Worm (Caenorhabditis elegans) whole organism, mixed stage, embryonic: Measurements from ENCODE around the gene F36H1.3.
A peak's percentile ranks its signal among the peaks of the same experiment; 100 is the strongest.

Source experiments
- M03D4.4 ChIP-seq: sonication (generic microtip); optimal IDR thresholded peaks from 2 replicates; lab custom pipeline; 2017; ENCODE audit warnings: mild to moderate bottlenecking, missing genetic modification characterization, missing compliant biosample characterization
- bed-3 ChIP-seq: fragments of 200-800 bp; sonication (Bioruptor generic); optimal IDR thresholded peaks from 3 replicates; lab custom pipeline; 2018; ENCODE audit warnings: mild to moderate bottlenecking, missing genetic modification characterization, moderate library complexity, missing compliant biosample characterization
- blmp-1 ChIP-seq: fragments of 150-350 bp; optimal IDR thresholded peaks from 2 replicates; lab custom pipeline; 2014; ENCODE audit warnings: missing biosample characterization, missing genetic modification characterization
- ceh-39 ChIP-seq: fragments of 150-350 bp; optimal IDR thresholded peaks from 2 replicates; lab custom pipeline; 2014; ENCODE audit warnings: missing biosample characterization, missing genetic modification characterization
- ceh-43 ChIP-seq: fragments of 200-800 bp; sonication (Bioruptor generic); optimal IDR thresholded peaks from 2 replicates; lab custom pipeline; 2018; ENCODE audit warnings: mild to moderate bottlenecking, missing genetic modification characterization, moderate library complexity, missing compliant biosample characterization
- ceh-83 ChIP-seq: fragments of 200-800 bp; sonication (Bioruptor generic); optimal IDR thresholded peaks from 2 replicates; lab custom pipeline; 2018; ENCODE audit warnings: mild to moderate bottlenecking, missing genetic modification characterization, missing compliant biosample characterization
- ces-1 ChIP-seq: fragments of 150-350 bp; optimal IDR thresholded peaks from 2 replicates; lab custom pipeline; 2014; ENCODE audit warnings: missing biosample characterization, missing genetic modification reagents, missing genetic modification characterization
- cnd-1 ChIP-seq: fragments of 200-800 bp; sonication (Bioruptor generic); optimal IDR thresholded peaks from 2 replicates; lab custom pipeline; 2018; ENCODE audit warnings: mild to moderate bottlenecking, missing genetic modification characterization, missing compliant biosample characterization
- drap-1 ChIP-seq: fragments of 200-800 bp; sonication (Bioruptor generic); optimal IDR thresholded peaks from 3 replicates; lab custom pipeline; 2018; ENCODE audit warnings: mild to moderate bottlenecking, missing genetic modification characterization, missing compliant biosample characterization
- elt-1 ChIP-seq: sonication (generic microtip); optimal IDR thresholded peaks from 2 replicates; lab custom pipeline; 2017; ENCODE audit warnings: missing genetic modification characterization, mild to moderate bottlenecking, missing compliant biosample characterization, antibody characterized with exemption, moderate library complexity, borderline replicate concordance; ENCODE audit not compliant: insufficient read depth
- elt-3 ChIP-seq: fragments of 150-350 bp; optimal IDR thresholded peaks from 2 replicates; lab custom pipeline; 2014; ENCODE audit warnings: missing biosample characterization, missing genetic modification characterization
- flh-1 ChIP-seq: fragments of 200-800 bp; sonication (Bioruptor generic); optimal IDR thresholded peaks from 2 replicates; lab custom pipeline; 2018; ENCODE audit warnings: mild to moderate bottlenecking, missing genetic modification characterization, moderate library complexity, missing compliant biosample characterization
- ham-2 ChIP-seq: fragments of 200-800 bp; sonication (Bioruptor generic); optimal IDR thresholded peaks from 2 replicates; lab custom pipeline; 2018; ENCODE audit warnings: mild to moderate bottlenecking, missing genetic modification characterization, missing compliant biosample characterization
- lin-13 ChIP-seq: fragments of 150-350 bp; optimal IDR thresholded peaks from 2 replicates; lab custom pipeline; 2014; ENCODE audit warnings: missing biosample characterization, missing genetic modification characterization
- lin-32 ChIP-seq: fragments of 200-800 bp; sonication (Bioruptor generic); optimal IDR thresholded peaks from 2 replicates; lab custom pipeline; 2018; ENCODE audit warnings: mild to moderate bottlenecking, missing genetic modification characterization, missing compliant biosample characterization
- lsy-2 ChIP-seq: fragments of 150-350 bp; optimal IDR thresholded peaks from 2 replicates; lab custom pipeline; 2014; ENCODE audit warnings: missing biosample characterization, missing genetic modification characterization
- mab-5 ChIP-seq: fragments of 150-350 bp; optimal IDR thresholded peaks from 2 replicates; lab custom pipeline; 2014; ENCODE audit warnings: missing biosample characterization, missing genetic modification characterization
- mep-1 ChIP-seq: fragments of 150-350 bp; optimal IDR thresholded peaks from 2 replicates; lab custom pipeline; 2017; ENCODE audit warnings: missing biosample characterization, missing genetic modification reagents, missing genetic modification characterization, inconsistent platforms
- nhr-12 ChIP-seq: fragments of 150-350 bp; optimal IDR thresholded peaks from 2 replicates; lab custom pipeline; 2014; ENCODE audit warnings: missing biosample characterization, missing genetic modification characterization
- nhr-2 ChIP-seq: fragments of 150-350 bp; optimal IDR thresholded peaks from 2 replicates; lab custom pipeline; 2014; ENCODE audit warnings: missing biosample characterization, missing genetic modification characterization
- nhr-237 ChIP-seq: fragments of 150-350 bp; optimal IDR thresholded peaks from 2 replicates; lab custom pipeline; 2014; ENCODE audit warnings: missing biosample characterization, missing genetic modification characterization
- pha-4 ChIP-seq: fragments of 150-350 bp; optimal IDR thresholded peaks from 2 replicates; lab custom pipeline; 2018; ENCODE audit warnings: missing biosample characterization, missing genetic modification reagents, missing genetic modification characterization
- sem-2 ChIP-seq: fragments of 200-800 bp; sonication (Bioruptor generic); optimal IDR thresholded peaks from 2 replicates; lab custom pipeline; 2018; ENCODE audit warnings: mild to moderate bottlenecking, missing genetic modification characterization, missing compliant biosample characterization
- snpc-4 ChIP-seq: fragments of 150-350 bp; optimal IDR thresholded peaks from 2 replicates; lab custom pipeline; 2014; ENCODE audit warnings: missing biosample characterization, missing genetic modification characterization
- sptf-1 ChIP-seq: sonication (generic microtip); optimal IDR thresholded peaks from 2 replicates; lab custom pipeline; 2017; ENCODE audit warnings: mild to moderate bottlenecking, missing genetic modification characterization, moderate library complexity, missing compliant biosample characterization
- unc-120 ChIP-seq: sonication (generic microtip); optimal IDR thresholded peaks from 2 replicates; lab custom pipeline; 2017; ENCODE audit warnings: missing genetic modification characterization, missing compliant biosample characterization; ENCODE audit not compliant: poor library complexity, severe bottlenecking
- unc-39 ChIP-seq: fragments of 150-350 bp; optimal IDR thresholded peaks from 2 replicates; lab custom pipeline; 2014; ENCODE audit warnings: missing biosample characterization, missing genetic modification characterization
- unc-62 ChIP-seq: fragments of 150-350 bp; optimal IDR thresholded peaks from 2 replicates; lab custom pipeline; 2014; ENCODE audit warnings: missing biosample characterization, missing genetic modification reagents, missing genetic modification characterization
- zip-8 ChIP-seq: fragments of 150-350 bp; optimal IDR thresholded peaks from 2 replicates; lab custom pipeline; 2014; ENCODE audit warnings: missing biosample characterization, missing genetic modification characterization
- ztf-11 ChIP-seq: fragments of 150-350 bp; optimal IDR thresholded peaks from 2 replicates; lab custom pipeline; 2014; ENCODE audit warnings: missing biosample characterization, missing genetic modification characterization

Gene F36H1.3

ce11 chrIV:11083609-11084008 is 33.7 kb downstream of the F36H1.3 start, which contains the start of gene klc-1:
Gene klc-1 (plus strand): TSS chrIV:11083735.
- no peak for TF ChIP-seq cnd-1 (tag; lab: Kevin White, UChicago)
- no peak for TF ChIP-seq lin-32 (GFP tag; lab: Kevin White, UChicago)
- no peak for TF ChIP-seq elt-3 (tag; lab: Kevin White, UChicago)
- no peak for TF ChIP-seq ces-1 (GFP tag; lab: Kevin White, UChicago)
- TF ChIP-seq lsy-2, result peak; percentile 62
- no peak for TF ChIP-seq sptf-1 (tag; lab: Kevin White, UChicago)
- TF ChIP-seq, all 35 proteins: peak for 1

ce11 chrIV:11089527-11089926 is 39.6 kb downstream of the F36H1.3 start, which contains the start of gene M7.7:
Gene M7.7 (plus strand): TSS chrIV:11089827.
- TF ChIP-seq mab-5 (tag; lab: Kevin White, UChicago) (no peak), lin-32 (GFP tag; lab: Kevin White, UChicago) (no peak), lin-13 (no peak), lsy-2 (no peak), nhr-2 (no peak), flh-1 (GFP tag; lab: Kevin White, UChicago) (no peak), ces-1 (GFP tag; lab: Kevin White, UChicago) (no peak), ceh-43 (GFP tag; lab: Kevin White, UChicago) (no peak), snpc-4 (tag; lab: Kevin White, UChicago) (no peak), ztf-11 (tag; lab: Kevin White, UChicago) (no peak), unc-39 (tag; lab: Kevin White, UChicago) (no peak), bed-3 (no peak), nhr-12 (tag; lab: Kevin White, UChicago) (no peak), elt-1 (tag; lab: Kevin White, UChicago) (no peak), drap-1 (GFP tag; lab: Kevin White, UChicago) (no peak), blmp-1 (tag; lab: Kevin White, UChicago) (no peak), unc-120 (no peak), sem-2 (GFP tag; lab: Kevin White, UChicago) (no peak)

- TF ChIP-seq pha-4 (no peak), ham-2 (GFP tag; lab: Kevin White, UChicago) (no peak), flh-1 (GFP tag; lab: Kevin White, UChicago) (no peak), ztf-11 (tag; lab: Kevin White, UChicago) (no peak), bed-3 (no peak), snpc-4 (tag; lab: Kevin White, UChicago) (no peak), zip-8 (tag; lab: Kevin White, UChicago) (no peak), M03D4.4 (tag; lab: Kevin White, UChicago) (no peak), nhr-2 (no peak), nhr-237 (no peak), cnd-1 (tag; lab: Kevin White, UChicago) (no peak), unc-62 (GFP tag; lab: Kevin White, UChicago) (no peak), mep-1 (no peak), sem-2 (GFP tag; lab: Kevin White, UChicago) (no peak), elt-3 (tag; lab: Kevin White, UChicago) (no peak), drap-1 (GFP tag; lab: Kevin White, UChicago) (no peak), ceh-39 (no peak)
Measured at ce11 chrIV:11092502-11093080, 42.7 kb downstream of the F36H1.3 start, which contains the start of gene bcc-1. Gene bcc-1 (minus strand): TSS chrIV:11092552.

- no peak for TF ChIP-seq ceh-83 (GFP tag; lab: Kevin White, UChicago)
- no peak for TF ChIP-seq nhr-12 (tag; lab: Kevin White, UChicago)
- no peak for TF ChIP-seq nhr-2
Measured at ce11 chrIV:11094052-11094451, 44.1 kb downstream of the F36H1.3 start.

ce11 chrIV:11094974-11095373 is 45.0 kb downstream of the F36H1.3 start, which contains the start of gene M7.8:
Gene M7.8 (minus strand): TSS chrIV:11095085.
- TF ChIP-seq ceh-43 (GFP tag; lab: Kevin White, UChicago) (no peak), cnd-1 (tag; lab: Kevin White, UChicago) (no peak), lsy-2 (no peak), ces-1 (GFP tag; lab: Kevin White, UChicago) (peak; percentile 53), unc-62 (GFP tag; lab: Kevin White, UChicago) (peak; percentile 32), pha-4 (no peak)
